Worm (Caenorhabditis elegans): ENCODE results near the gene zhit-3.

The zhit-3 gene

ce11 chrV:10229222-10229879 is 17.4 kb upstream of the zhit-3 start, which contains the start of the genes pyt-1 and fipr-7:
Gene pyt-1 (minus strand): TSS chrV:10229322.
Gene fipr-7 (plus strand): TSS chrV:10229829.
- TF ChIP-seq zip-5 (tag; optimal IDR thresholded peaks at IDR 0.05) = no peak
- no peak for TF ChIP-seq ceh-2 (tag; optimal IDR thresholded peaks at IDR 0.05)

ce11 chrV:10228360-10228759 is 16.4 kb upstream of the zhit-3 start, which contains the start of gene fipr-4:
Gene fipr-4 (minus strand): TSS chrV:10228460.
- TF ChIP-seq K09A11.1 (tag; optimal IDR thresholded peaks at IDR 0.05; ENCODE audit: insufficient read depth) (no peak), ceh-9 (tag; optimal IDR thresholded peaks at IDR 0.05) (no peak), elt-4 (tag; optimal IDR thresholded peaks at IDR 0.05) (no peak), ceh-31 (tag; optimal IDR thresholded peaks at IDR 0.05) (no peak), sox-2 (GFP tag; IDR thresholded peaks at IDR 0.05) (no peak), ceh-19 (GFP tag; optimal IDR thresholded peaks at IDR 0.05) (no peak), ref-2 (tag; optimal IDR thresholded peaks at IDR 0.05) (no peak), hlh-30 (tag; optimal IDR thresholded peaks at IDR 0.05; ENCODE audit: insufficient read depth) (no peak), nhr-232 (tag; optimal IDR thresholded peaks at IDR 0.05) (no peak), hlh-13 (GFP tag; optimal IDR thresholded peaks at IDR 0.05) (no peak), ceh-18 (tag; optimal IDR thresholded peaks at IDR 0.05) (no peak), odd-2 (tag; optimal IDR thresholded peaks at IDR 0.05) (no peak), ceh-48 (tag; optimal IDR thresholded peaks at IDR 0.05) (no peak)

- TF ChIP-seq hlh-13 (GFP tag; optimal IDR thresholded peaks at IDR 0.05) = no peak
- TF ChIP-seq ceh-24 (tag; optimal IDR thresholded peaks at IDR 0.05) = no peak
- no peak for TF ChIP-seq madf-2 (tag; optimal IDR thresholded peaks at IDR 0.05)
- TF ChIP-seq F13H6.1 (tag; optimal IDR thresholded peaks at IDR 0.05) = no peak
- TF ChIP-seq syd-9 (tag; optimal IDR thresholded peaks at IDR 0.05) = no peak
- no peak for TF ChIP-seq ceh-45 (GFP tag; IDR thresholded peaks at IDR 0.05)
- no peak for TF ChIP-seq mec-3 (tag; optimal IDR thresholded peaks at IDR 0.05; ENCODE audit: borderline replicate concordance)
- TF ChIP-seq C38D4.7 (GFP tag; optimal IDR thresholded peaks at IDR 0.05) = no peak
- TF ChIP-seq K09A11.1 (tag; optimal IDR thresholded peaks at IDR 0.05; ENCODE audit: insufficient read depth) = no peak
- TF ChIP-seq C08G9.2 (tag; optimal IDR thresholded peaks at IDR 0.05) = no peak
- TF ChIP-seq fkh-6 (tag; optimal IDR thresholded peaks at IDR 0.05) = no peak
- TF ChIP-seq unc-42 (tag; optimal IDR thresholded peaks at IDR 0.05) = no peak
- TF ChIP-seq ceh-34 (tag; optimal IDR thresholded peaks at IDR 0.05) = no peak
- no peak for TF ChIP-seq unc-3 (GFP tag; conservative IDR thresholded peaks at IDR 0.05)
- TF ChIP-seq unc-3 (tag; optimal IDR thresholded peaks at IDR 0.05) = no peak
Observed at ce11 chrV:10227333-10227732, 15.4 kb upstream of the zhit-3 start, which contains the start of gene ttr-19. Gene ttr-19 (minus strand): TSS chrV:10227433.

ce11 chrV:10225610-10226009 is 13.7 kb upstream of the zhit-3 start, which contains the start of gene daf-36:
Gene daf-36 (minus strand): TSS chrV:10225710.
- TF ChIP-seq ama-1 (optimal IDR thresholded peaks at IDR 0.05) (no peak), hlh-13 (GFP tag; optimal IDR thresholded peaks at IDR 0.05) (no peak), sox-4 (tag; optimal IDR thresholded peaks at IDR 0.05) (no peak), ceh-22 (tag; optimal IDR thresholded peaks at IDR 0.05) (no peak), ceh-24 (tag; optimal IDR thresholded peaks at IDR 0.05) (no peak), nhr-232 (tag; optimal IDR thresholded peaks at IDR 0.05) (no peak), fkh-10 (GFP tag; optimal IDR thresholded peaks at IDR 0.05) (no peak), ceh-9 (tag; optimal IDR thresholded peaks at IDR 0.05) (no peak), ztf-16 (tag; optimal IDR thresholded peaks at IDR 0.05) (no peak), ets-4 (tag; optimal IDR thresholded peaks at IDR 0.05) (no peak), dve-1 (tag; optimal IDR thresholded peaks at IDR 0.05) (no peak), eyg-1 (tag; optimal IDR thresholded peaks at IDR 0.05) (no peak), ceh-18 (tag; optimal IDR thresholded peaks at IDR 0.05) (no peak), fkh-6 (tag; optimal IDR thresholded peaks at IDR 0.05) (no peak), hlh-6 (tag; optimal IDR thresholded peaks at IDR 0.05) (no peak)

Data from whole organism, late embryonic.